Worm (Caenorhabditis elegans): ENCODE data around the gene K11H12.7.

DNA sequence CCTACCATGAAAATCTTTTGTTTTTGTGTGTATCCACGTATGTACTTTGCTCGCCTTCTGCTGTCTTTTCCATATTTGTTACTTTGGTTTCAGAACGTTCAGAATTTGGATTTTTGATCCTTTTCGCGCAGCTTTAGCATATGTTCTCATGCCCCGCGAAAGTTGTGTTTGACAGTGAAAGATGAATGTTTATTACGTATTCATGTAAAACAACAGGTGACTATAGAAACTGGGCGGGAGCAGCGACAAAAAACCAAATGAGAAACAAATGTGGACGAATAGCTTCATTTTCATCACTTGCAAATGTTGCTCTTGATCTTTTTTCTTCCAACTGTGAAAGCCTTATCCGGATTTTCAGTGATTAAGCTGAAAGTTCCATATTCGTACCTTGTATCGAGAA is 51.0 kb downstream of the K11H12.7 start, which contains the start of gene clec-164:
- TF ChIP-seq elt-3 (tag; optimal IDR thresholded peaks at IDR 0.05) (no peak), skn-1 (tag; optimal IDR thresholded peaks at IDR 0.05) (no peak)

Measured in whole organism, L2 larva.